Fruit fly (Drosophila melanogaster): ENCODE measurements around the gene boil.

DNA sequence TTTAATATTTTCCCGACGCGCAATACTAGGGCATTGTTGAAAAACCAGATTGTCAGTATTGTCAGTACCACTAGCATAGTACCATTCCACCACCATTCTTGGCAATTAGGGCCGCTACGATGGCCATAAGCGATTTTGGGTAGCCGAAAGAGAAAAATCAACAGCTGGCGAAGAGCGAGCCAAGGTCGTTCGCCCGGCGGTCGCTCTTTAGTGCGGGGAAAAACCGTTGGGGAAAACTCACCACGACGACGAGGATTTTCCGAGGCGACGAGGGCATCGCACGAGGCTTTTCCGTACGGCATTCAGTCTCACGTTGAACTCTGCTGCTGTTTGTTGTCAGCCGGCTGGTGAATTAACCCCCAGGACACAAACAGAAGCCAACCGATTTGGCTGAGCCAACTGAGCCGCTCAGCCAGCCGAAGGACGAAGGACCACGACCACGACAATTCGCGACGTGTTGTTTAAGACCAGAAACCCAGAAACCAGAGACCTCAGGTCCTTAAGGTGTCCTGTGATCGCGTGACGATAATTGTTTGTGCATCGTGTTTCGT is 34.8 kb upstream of the boil start, which contains the start of gene CG42594:
- TF ChIP-seq psq (optimal IDR thresholded peaks at IDR 0.05) (no peak), Sin3A (optimal IDR thresholded peaks at IDR 0.05) (no peak)

Data from Kc167 (cell line).